Worm (Caenorhabditis elegans) whole organism, L4 larva: ENCODE data around the gene F22F7.7.

ENCODE experiments used
- F37D6.2 ChIP-seq: sonication (generic microtip); optimal IDR thresholded peaks from 2 replicates; lab custom pipeline; 2016; ENCODE audit warnings: mild to moderate bottlenecking, missing genetic modification characterization, missing compliant biosample characterization
- F44E2.7 ChIP-seq: fragments of 200-800 bp; sonication (Bioruptor generic); IDR thresholded peaks from 2 replicates; pipeline ENCODE4 v2.1.2; 2022; ENCODE audit warnings: missing genetic modification characterization, missing compliant biosample characterization
- T20F7.1 ChIP-seq: fragments of 200-800 bp; sonication (Bioruptor generic); optimal IDR thresholded peaks from 2 replicates; lab custom pipeline; 2018; ENCODE audit warnings: mild to moderate bottlenecking, missing genetic modification characterization, missing compliant biosample characterization
- T26A8.4 ChIP-seq: fragments of 200-800 bp; sonication (Bioruptor generic); IDR thresholded peaks from 2 replicates; pipeline ENCODE4 v1.3.6; 2022; ENCODE audit warnings: missing genetic modification characterization, missing compliant biosample characterization
- Y48G9A.11 ChIP-seq: fragments of 200-800 bp; sonication (Bioruptor generic); IDR thresholded peaks from 2 replicates; pipeline ENCODE4 v1.3.6; 2022; ENCODE audit warnings: missing genetic modification reagents, missing genetic modification characterization, missing compliant biosample characterization
- Y5F2A.4 ChIP-seq: fragments of 200-800 bp; sonication (Bioruptor generic); optimal IDR thresholded peaks from 2 replicates; lab custom pipeline; 2018; ENCODE audit warnings: mild to moderate bottlenecking, missing genetic modification characterization, missing compliant biosample characterization
- Y75B8A.6 ChIP-seq: fragments of 200-800 bp; sonication (Bioruptor generic); IDR thresholded peaks from 2 replicates; pipeline ENCODE4 v1.3.6; 2022; ENCODE audit warnings: missing genetic modification reagents, missing genetic modification characterization, missing compliant biosample characterization
- ZK546.5 ChIP-seq, 2 experiments: sonication (generic microtip); optimal IDR thresholded peaks; 2 replicates each; lab custom pipeline; 2017; ENCODE audit warnings: missing biosample characterization in 2 of 2, missing genetic modification characterization in 2 of 2
- aha-1 ChIP-seq: fragments of 150-350 bp; peaks from one replicate; lab custom pipeline; 2014; ENCODE audit warnings: missing biosample characterization, missing genetic modification characterization
- attf-4 ChIP-seq: sonication (generic microtip); optimal IDR thresholded peaks from 3 replicates; lab custom pipeline; 2017; ENCODE audit warnings: missing biosample characterization, missing genetic modification characterization
- ceh-82 ChIP-seq: sonication (generic microtip); optimal IDR thresholded peaks from 2 replicates; lab custom pipeline; 2017; ENCODE audit warnings: missing biosample characterization, missing genetic modification characterization
- ces-1 ChIP-seq: fragments of 150-350 bp; sonication (generic microtip); optimal IDR thresholded peaks from 4 replicates; lab custom pipeline; 2014; ENCODE audit warnings: missing biosample characterization, missing genetic modification reagents, missing genetic modification characterization
- ctbp-1 ChIP-seq: fragments of 200-800 bp; sonication (Bioruptor generic); IDR thresholded peaks from 2 replicates; pipeline ENCODE4 v1.3.6; 2022; ENCODE audit warnings: missing genetic modification reagents, missing genetic modification characterization, missing compliant biosample characterization
- daf-12 ChIP-seq: fragments of 150-350 bp; optimal IDR thresholded peaks from 2 replicates; lab custom pipeline; 2014; ENCODE audit warnings: missing biosample characterization, missing genetic modification reagents, missing genetic modification characterization
- daf-8 ChIP-seq: fragments of 200-800 bp; sonication (Bioruptor generic); IDR thresholded peaks from 2 replicates; pipeline ENCODE4 v1.3.6; 2022; ENCODE audit warnings: missing genetic modification characterization, missing compliant biosample characterization
- dmd-6 ChIP-seq: fragments of 200-800 bp; sonication (Bioruptor generic); IDR thresholded peaks from 2 replicates; pipeline ENCODE4 v1.3.6; 2022; ENCODE audit warnings: missing genetic modification reagents, missing genetic modification characterization, missing compliant biosample characterization
- dmd-8 ChIP-seq: fragments of 200-800 bp; sonication (Bioruptor generic); IDR thresholded peaks from 2 replicates; pipeline ENCODE4 v1.3.6; 2022; ENCODE audit warnings: missing genetic modification characterization, missing compliant biosample characterization
- dmd-9 ChIP-seq: fragments of 200-800 bp; sonication (Bioruptor generic); IDR thresholded peaks from 2 replicates; pipeline ENCODE4 v1.3.6; 2022; ENCODE audit warnings: missing genetic modification reagents, missing genetic modification characterization, missing compliant biosample characterization
- dpl-1 ChIP-seq: fragments of 150-350 bp; optimal IDR thresholded peaks from 2 replicates; lab custom pipeline; 2014; ENCODE audit warnings: missing biosample characterization, missing genetic modification reagents, missing genetic modification characterization
- egl-43 ChIP-seq: fragments of 200-800 bp; sonication (Bioruptor generic); IDR thresholded peaks from 2 replicates; pipeline ENCODE4 v1.3.6; 2022; ENCODE audit warnings: missing genetic modification reagents, missing genetic modification characterization, missing compliant biosample characterization
- gei-8 ChIP-seq: fragments of 200-800 bp; sonication (Bioruptor generic); optimal IDR thresholded peaks from 2 replicates; lab custom pipeline; 2018; ENCODE audit warnings: mild to moderate bottlenecking, missing genetic modification characterization, missing compliant biosample characterization
- hlh-30 ChIP-seq: sonication (generic microtip); optimal IDR thresholded peaks from 2 replicates; lab custom pipeline; 2017; ENCODE audit warnings: antibody characterized with exemption, mild to moderate bottlenecking, missing genetic modification characterization, missing compliant biosample characterization; ENCODE audit not compliant: insufficient read depth
- hmg-1.1 ChIP-seq: fragments of 200-800 bp; sonication (Bioruptor generic); IDR thresholded peaks from 2 replicates; pipeline ENCODE4 v1.3.6; 2022; ENCODE audit warnings: missing genetic modification reagents, missing genetic modification characterization, missing compliant biosample characterization
- jun-1 ChIP-seq: fragments of 150-350 bp; optimal IDR thresholded peaks from 2 replicates; lab custom pipeline; 2014; ENCODE audit warnings: missing biosample characterization, missing genetic modification reagents, missing genetic modification characterization
- lim-7 ChIP-seq: fragments of 200-800 bp; sonication (Bioruptor generic); IDR thresholded peaks from 2 replicates; pipeline ENCODE4 v1.3.6; 2022; ENCODE audit warnings: missing genetic modification characterization, missing compliant biosample characterization
- lsy-2 ChIP-seq, 2 experiments: fragments of 150-350 bp in 1 of 2; sonication (generic microtip) in 1 of 2; optimal IDR thresholded peaks; 2 replicates each; lab custom pipeline; 2014 to 2017; ENCODE audit warnings: missing biosample characterization in 2 of 2, missing genetic modification characterization in 2 of 2
- mep-1 ChIP-seq: fragments of 150-350 bp; sonication (generic microtip); optimal IDR thresholded peaks from 3 replicates; lab custom pipeline; 2014; ENCODE audit warnings: missing biosample characterization, missing genetic modification characterization
- mes-2 ChIP-seq: sonication (generic microtip); optimal IDR thresholded peaks from 2 replicates; lab custom pipeline; 2016; ENCODE audit warnings: missing genotype, mild to moderate bottlenecking, missing genetic modification characterization, missing compliant biosample characterization; ENCODE audit not compliant: poor library complexity, severe bottlenecking
- mxl-2 ChIP-seq: fragments of 200-800 bp; sonication (Bioruptor generic); conservative IDR thresholded peaks from 2 replicates; pipeline ENCODE4 v1.3.6; 2022; ENCODE audit warnings: missing genetic modification reagents, missing genetic modification characterization, missing compliant biosample characterization
- nhr-10 ChIP-seq: fragments of 150-350 bp; optimal IDR thresholded peaks from 2 replicates; lab custom pipeline; 2014; ENCODE audit warnings: missing biosample characterization, missing genetic modification characterization
- nhr-237 ChIP-seq: sonication (generic microtip); optimal IDR thresholded peaks from 2 replicates; lab custom pipeline; 2017; ENCODE audit warnings: missing biosample characterization, missing genetic modification characterization
- nhr-25 ChIP-seq: sonication (generic microtip); optimal IDR thresholded peaks from 2 replicates; lab custom pipeline; 2017; ENCODE audit warnings: missing genetic modification characterization, mild to moderate bottlenecking, missing compliant biosample characterization, antibody characterized with exemption, moderate library complexity, borderline replicate concordance; ENCODE audit not compliant: insufficient read depth
- nhr-42 ChIP-seq: fragments of 200-800 bp; sonication (Bioruptor generic); IDR thresholded peaks from 2 replicates; pipeline ENCODE4 v1.3.6; 2022; ENCODE audit warnings: missing genetic modification characterization, missing compliant biosample characterization
- nhr-48 ChIP-seq: sonication (generic microtip); optimal IDR thresholded peaks from 2 replicates; lab custom pipeline; 2016; ENCODE audit warnings: mild to moderate bottlenecking, missing genetic modification characterization, missing compliant biosample characterization
- pha-4 ChIP-seq, 2 experiments: fragments of 150-350 bp in 1 of 2; fragments of 200-800 bp in 1 of 2; sonication (Bioruptor generic) in 1 of 2; IDR thresholded peaks in 1 of 2; optimal IDR thresholded peaks in 1 of 2; 2 replicates each; pipeline versions ENCODE4 v1.3.6 to Lab custom; 2014 to 2022; ENCODE audit warnings: missing genetic modification characterization in 2 of 2, missing genetic modification reagents in 2 of 2, missing biosample characterization in 1 of 2, missing compliant biosample characterization in 1 of 2
- php-3 ChIP-seq: fragments of 200-800 bp; sonication (Bioruptor generic); IDR thresholded peaks from 2 replicates; pipeline ENCODE4 v1.3.6; 2022; ENCODE audit warnings: missing genetic modification reagents, missing genetic modification characterization, missing compliant biosample characterization
- pqm-1 ChIP-seq: sonication (generic microtip); optimal IDR thresholded peaks from 2 replicates; lab custom pipeline; 2017; ENCODE audit warnings: missing biosample characterization, missing genetic modification characterization
- saeg-2 ChIP-seq: fragments of 200-800 bp; sonication (Bioruptor generic); IDR thresholded peaks from 2 replicates; pipeline ENCODE4 v1.3.6; 2022; ENCODE audit warnings: missing genetic modification reagents, missing genetic modification characterization, missing compliant biosample characterization
- sdz-12 ChIP-seq: fragments of 200-800 bp; sonication (Bioruptor generic); optimal IDR thresholded peaks from 2 replicates; lab custom pipeline; 2018; ENCODE audit warnings: mild to moderate bottlenecking, missing genetic modification characterization, missing compliant biosample characterization
- skn-1 ChIP-seq: fragments of 150-350 bp; optimal IDR thresholded peaks from 2 replicates; lab custom pipeline; 2014; ENCODE audit warnings: missing biosample characterization, missing genetic modification characterization
- snpc-1.2 ChIP-seq: fragments of 200-800 bp; sonication (Bioruptor generic); IDR thresholded peaks from 2 replicates; pipeline ENCODE4 v1.3.6; 2022; ENCODE audit warnings: missing genetic modification reagents, missing genetic modification characterization, missing compliant biosample characterization
- snpc-4 ChIP-seq: fragments of 150-350 bp; optimal IDR thresholded peaks from 2 replicates; lab custom pipeline; 2014; ENCODE audit warnings: missing biosample characterization, missing genetic modification characterization
- tag-97 ChIP-seq: fragments of 200-800 bp; sonication (Bioruptor generic); IDR thresholded peaks from 2 replicates; pipeline ENCODE4 v1.3.6; 2022; ENCODE audit warnings: missing genetic modification characterization, missing compliant biosample characterization
- unc-62 ChIP-seq, 3 experiments: fragments of 150-350 bp in 1 of 3; sonication (generic microtip); optimal IDR thresholded peaks in 2 of 3; peaks in 1 of 3; 1 replicate in 1 of 3; 2 replicates in 2 of 3; lab custom pipeline; 2014 to 2017; ENCODE audit warnings: missing biosample characterization in 3 of 3, missing genetic modification characterization in 3 of 3, missing genetic modification reagents in 3 of 3, missing genotype in 1 of 3
- vab-7 ChIP-seq: fragments of 200-800 bp; sonication (Bioruptor generic); IDR thresholded peaks from 2 replicates; pipeline ENCODE4 v1.3.6; 2022; ENCODE audit warnings: missing genetic modification reagents, missing genetic modification characterization, missing compliant biosample characterization
- ztf-7 ChIP-seq: fragments of 150-350 bp; optimal IDR thresholded peaks from 2 replicates; lab custom pipeline; 2014; ENCODE audit warnings: missing biosample characterization, missing genetic modification characterization

Gene F22F7.7

DNA sequence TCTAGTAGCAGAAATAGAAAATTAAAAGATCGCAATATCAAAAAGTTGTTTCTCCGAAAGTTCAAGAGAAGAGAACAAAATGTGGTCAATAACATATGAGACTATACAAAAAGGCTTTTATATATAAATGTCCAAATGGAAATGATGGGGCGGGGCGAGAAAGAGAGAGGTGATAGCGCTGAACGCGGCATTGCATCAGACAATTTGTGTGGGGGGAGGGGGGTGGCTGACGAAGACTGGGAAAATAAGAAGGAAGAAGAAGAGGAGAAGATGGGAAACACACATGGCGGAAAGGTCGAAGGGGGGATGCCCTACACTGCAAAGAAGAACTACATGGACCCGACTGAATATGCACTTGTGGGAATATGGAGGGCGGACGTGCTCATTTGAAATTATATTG lies 4.5 kb downstream of the F22F7.7 start (continued):
- peak; percentile 18 for TF ChIP-seq dpl-1

DNA sequence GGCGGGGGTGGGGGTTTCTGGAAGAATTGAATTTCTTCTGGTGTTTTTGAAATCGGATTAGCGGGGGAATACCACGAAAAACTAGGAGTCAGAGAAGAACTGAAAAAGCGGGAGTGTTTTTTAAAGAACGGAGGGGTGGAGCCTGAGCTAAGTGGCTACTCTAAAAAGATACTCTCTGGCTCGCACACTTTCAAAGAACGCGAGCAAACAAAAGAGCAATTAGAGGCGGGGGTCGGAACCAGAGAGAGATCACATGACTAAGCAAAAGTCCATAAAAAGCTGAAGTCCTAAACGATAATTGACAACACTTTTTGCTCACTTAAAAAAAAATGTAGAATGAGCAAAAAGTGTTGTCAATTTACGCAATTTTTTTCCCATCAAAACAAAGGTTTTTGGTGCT lies 5.5 kb downstream of the F22F7.7 start:
- TF ChIP-seq ztf-7 (tag; lab: Kevin White, UChicago) (no peak), hmg-1.1 (GFP tag; lab: Robert Waterston, UW) (no peak), nhr-10 (tag; lab: Kevin White, UChicago) (no peak), F44E2.7 (no peak), lim-7 (GFP tag; lab: Robert Waterston, UW) (0 out of 2 replicates have a peak, but pooled peaks have one; percentile 47), egl-43 (GFP tag; lab: Robert Waterston, UW) (peak; percentile 20; the same call in 1 of the 2 replicates), php-3 (GFP tag; lab: Robert Waterston, UW) (no peak), aha-1 (tag; lab: Kevin White, UChicago) (peak; percentile 78), lsy-2 (tag; optimal IDR thresholded peaks at IDR 0.05; lab: Kevin White, UChicago) (peak in 1 of 2 experiments; percentile 26), dmd-8 (GFP tag; lab: Robert Waterston, UW) (no peak), daf-8 (no peak), tag-97 (GFP tag; lab: Robert Waterston, UW) (no peak), hlh-30 (tag; lab: Kevin White, UChicago) (peak; percentile 62), skn-1 (tag; lab: Kevin White, UChicago) (no peak), snpc-1.2 (GFP tag; lab: Robert Waterston, UW) (no peak), mep-1 (tag; lab: Kevin White, UChicago) (peak; percentile 7), jun-1 (tag; lab: Kevin White, UChicago) (no peak), unc-62 (GFP tag; optimal IDR thresholded peaks at IDR 0.05 in 1 of 2; lab: Kevin White, UChicago) (peak in 1 of 2 experiments; percentile 14), unc-62 (tag; optimal IDR thresholded peaks at IDR 0.05; lab: Kevin White, UChicago) (no peak), T26A8.4 (GFP tag; lab: Robert Waterston, UW) (no peak), vab-7 (no peak), Y48G9A.11 (GFP tag; lab: Robert Waterston, UW) (0 out of 2 replicates have a peak, but pooled peaks have one; percentile 39), dmd-9 (no peak), Y5F2A.4 (GFP tag; lab: Kevin White, UChicago) (no peak), ces-1 (GFP tag; lab: Kevin White, UChicago) (no peak)

DNA sequence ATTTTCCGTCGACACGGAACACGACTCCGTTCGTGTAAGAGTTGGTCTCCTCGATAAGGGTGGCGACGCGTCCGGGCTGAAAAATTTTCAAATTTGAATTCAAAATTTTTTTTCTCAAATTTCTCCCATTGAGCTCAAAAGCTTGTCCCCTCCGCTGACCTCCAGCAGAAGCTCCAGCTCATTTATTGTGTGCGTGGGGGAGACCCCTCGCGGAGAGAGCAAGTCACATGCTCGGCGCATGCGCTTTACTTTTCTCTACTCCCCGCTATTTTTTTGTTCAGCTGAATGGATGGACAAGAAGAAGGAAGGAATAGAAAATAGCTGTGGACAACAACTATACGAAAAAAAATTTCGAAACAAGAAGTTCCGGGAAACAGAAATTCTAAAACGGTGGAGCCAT lies 6.3 kb downstream of the F22F7.7 start:
- TF ChIP-seq ctbp-1 (GFP tag; lab: Robert Waterston, UW) = peak; percentile 74; the same call in 1 of the 2 replicates
- no peak for TF ChIP-seq nhr-237 (tag; lab: Kevin White, UChicago)
- TF ChIP-seq php-3 (GFP tag; lab: Robert Waterston, UW) = no peak
- peak; percentile 28 for TF ChIP-seq dpl-1
- no peak for TF ChIP-seq nhr-25
- no peak for TF ChIP-seq ceh-82 (tag; lab: Kevin White, UChicago)
- peak; percentile 63 for TF ChIP-seq F37D6.2 (tag; lab: Kevin White, UChicago)
- no peak for TF ChIP-seq pha-4 (GFP tag; IDR thresholded peaks at IDR 0.05; lab: Robert Waterston, UW)
- no peak for TF ChIP-seq pha-4 (tag; optimal IDR thresholded peaks at IDR 0.05; lab: Kevin White, UChicago)
- no peak for TF ChIP-seq skn-1 (tag; lab: Kevin White, UChicago)
- no peak for TF ChIP-seq tag-97 (GFP tag; lab: Robert Waterston, UW)
- TF ChIP-seq pqm-1 = no peak
- TF ChIP-seq gei-8 = no peak
- no peak for TF ChIP-seq lim-7 (GFP tag; lab: Robert Waterston, UW)
- TF ChIP-seq T20F7.1 (GFP tag; lab: Kevin White, UChicago) = no peak
- no peak for TF ChIP-seq jun-1 (tag; lab: Kevin White, UChicago)
- TF ChIP-seq nhr-48 (tag; lab: Kevin White, UChicago) = peak; percentile 8
- TF ChIP-seq nhr-42 = no peak
- TF ChIP-seq mes-2 (tag; lab: Kevin White, UChicago) = peak; percentile 52
- TF ChIP-seq attf-4 (tag; lab: Kevin White, UChicago) = no peak
- TF ChIP-seq dmd-6 (GFP tag; lab: Robert Waterston, UW) = peak; percentile 73
- no peak for TF ChIP-seq daf-8
- TF ChIP-seq sdz-12 (GFP tag; lab: Kevin White, UChicago) = no peak
- no peak for TF ChIP-seq saeg-2 (GFP tag; lab: Robert Waterston, UW)
- TF ChIP-seq snpc-1.2 (GFP tag; lab: Robert Waterston, UW) = no peak
- TF ChIP-seq Y75B8A.6 (GFP tag; lab: Robert Waterston, UW) = no peak
- 0 out of 2 replicates have a peak, but pooled peaks have one; percentile 49 for TF ChIP-seq egl-43 (GFP tag; lab: Robert Waterston, UW)
- TF ChIP-seq mxl-2 (GFP tag; lab: Robert Waterston, UW) = peak; percentile 97
- no peak for TF ChIP-seq snpc-4 (tag; lab: Kevin White, UChicago)
- TF ChIP-seq ZK546.5 (tag; optimal IDR thresholded peaks at IDR 0.05; lab: Kevin White, UChicago) = no peak
- TF ChIP-seq daf-12 (tag; lab: Kevin White, UChicago) = no peak
